Worm (Caenorhabditis elegans): ENCODE data around the gene F25E5.9.

DNA sequence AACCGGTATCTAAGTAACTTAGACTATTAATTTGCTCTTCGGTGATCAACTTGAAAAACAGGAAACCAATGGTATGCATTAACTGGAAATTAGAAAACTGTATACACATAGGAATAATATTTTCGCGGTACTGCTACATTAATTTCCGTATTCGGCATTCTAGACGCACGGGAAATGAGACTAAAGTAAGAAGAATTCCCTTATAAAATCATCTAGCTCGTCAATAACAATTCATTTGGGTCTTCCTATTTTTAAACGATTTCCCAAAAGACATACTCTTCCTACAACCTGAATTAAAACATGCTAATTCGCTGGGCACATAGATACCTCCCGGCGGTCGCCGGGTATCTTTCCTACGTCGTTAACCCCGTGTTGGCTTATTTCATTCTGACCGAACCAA lies 35.4 kb downstream of the F25E5.9 start, which contains the start of gene srj-13:
- TF ChIP-seq efl-1 (optimal IDR thresholded peaks at IDR 0.05) (no peak), efl-1 (GFP tag; optimal IDR thresholded peaks at IDR 0.05 in 1 of 2) (no peak), unc-62 (GFP tag; optimal IDR thresholded peaks at IDR 0.05) (no peak), pqm-1 (tag; optimal IDR thresholded peaks at IDR 0.05) (no peak), blmp-1 (tag; optimal IDR thresholded peaks at IDR 0.05) (no peak), ceh-82 (tag; optimal IDR thresholded peaks at IDR 0.05) (no peak), nhr-28 (tag; optimal IDR thresholded peaks at IDR 0.05) (no peak), nhr-77 (tag; optimal IDR thresholded peaks at IDR 0.05) (no peak)
